Fruit fly (Drosophila melanogaster) Kc167 (cell line): ENCODE data around the gene CG8509.

ENCODE experiments used
- Sin3A ChIP-seq: fragments of >200 bp; optimal IDR thresholded peaks from 2 replicates; lab custom pipeline; 2018; ENCODE audit warnings: missing external identifiers
- h ChIP-seq: fragments of >200 bp; optimal IDR thresholded peaks from 3 replicates; lab custom pipeline; 2018; ENCODE audit warnings: missing external identifiers
- insv ChIP-seq: fragments of >200 bp; optimal IDR thresholded peaks from 3 replicates; lab custom pipeline; 2018; ENCODE audit warnings: missing external identifiers
- psq ChIP-seq: fragments of >200 bp; optimal IDR thresholded peaks from 2 replicates; lab custom pipeline; 2017; ENCODE audit warnings: missing external identifiers
- ttk ChIP-seq: sonication (Bioruptor generic); optimal IDR thresholded peaks from 2 replicates; lab custom pipeline; 2017; ENCODE audit warnings: missing external identifiers

DNA sequence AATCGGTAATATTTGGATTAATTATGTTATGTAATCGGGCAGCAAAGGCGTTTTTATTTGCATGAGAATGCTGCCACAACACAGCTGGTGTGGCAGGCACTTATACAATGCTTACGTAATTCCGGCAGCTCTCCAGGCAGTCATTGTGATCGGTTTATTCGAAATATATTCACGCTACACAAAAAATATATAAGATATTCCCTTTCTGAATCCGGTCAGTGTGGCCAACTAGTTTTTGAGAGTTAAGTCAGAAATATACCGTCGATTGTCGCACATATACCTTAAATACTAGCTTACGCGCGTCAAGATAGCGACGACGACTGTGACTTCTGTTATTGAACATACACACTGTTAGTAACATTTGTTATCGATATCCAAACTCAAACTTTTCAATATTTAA is 39.7 kb downstream of the CG8509 start, which contains the start of gene sun:
- TF ChIP-seq Sin3A (lab: Kevin White, UChicago) (no peak), psq (lab: Kevin White, UChicago) (no peak), insv (no peak), ttk (lab: Kevin White, UChicago) (no peak), h (lab: Kevin White, UChicago) (no peak)
